In genomic region chrX:10021809-10022208, dm6 we compare ENCODE assay signal across 1 fruit fly cellular context.
TF ChIP-seq lines count a peak whose summit lies in the region.

No protein-coding gene starts in this region.

TF ChIP-seq in whole organism, prepupa, 60 proteins besides CTCF, POLR2A, EP300 and RAD21 (continued from another document):
- TF ChIP-seq Gug (GFP tag; IDR thresholded peaks at IDR 0.05; lab: Robert Waterston, UW): no peak
- TF ChIP-seq CG6808 (GFP tag; optimal IDR thresholded peaks at IDR 0.05; lab: Kevin White, UChicago): peak; percentile 38
- peak; percentile 55 for TF ChIP-seq CG6854 (GFP tag; optimal IDR thresholded peaks at IDR 0.05; lab: Kevin White, UChicago)
- TF ChIP-seq CG1621 (tag; optimal IDR thresholded peaks at IDR 0.05; lab: Kevin White, UChicago): no peak
- no peak for TF ChIP-seq spab (GFP tag; optimal IDR thresholded peaks at IDR 0.05; lab: Kevin White, UChicago)
- peak; percentile 48 for TF ChIP-seq net (GFP tag; optimal IDR thresholded peaks at IDR 0.05; lab: Kevin White, UChicago)
- TF ChIP-seq Smox (GFP tag; optimal IDR thresholded peaks at IDR 0.05; lab: Kevin White, UChicago): no peak
- TF ChIP-seq dsx (GFP tag; optimal IDR thresholded peaks at IDR 0.05; lab: Kevin White, UChicago; ENCODE audit: poor library complexity, severe bottlenecking): no peak
- TF ChIP-seq Hr38 (GFP tag; optimal IDR thresholded peaks at IDR 0.05; lab: Kevin White, UChicago): no peak
- TF ChIP-seq Hr39 (GFP tag; optimal IDR thresholded peaks at IDR 0.05; lab: Kevin White, UChicago): no peak
- TF ChIP-seq CG8632 (GFP tag; optimal IDR thresholded peaks at IDR 0.05; lab: Kevin White, UChicago): peak; percentile 35
- no peak for TF ChIP-seq fd85E (GFP tag; optimal IDR thresholded peaks at IDR 0.05; lab: Kevin White, UChicago)
- no peak for TF ChIP-seq CG4318 (GFP tag; optimal IDR thresholded peaks at IDR 0.05; lab: Kevin White, UChicago)
- peak; percentile 53 for TF ChIP-seq Sox102F (GFP tag; optimal IDR thresholded peaks at IDR 0.05; lab: Kevin White, UChicago)
- TF ChIP-seq eg (GFP tag; IDR thresholded peaks at IDR 0.05; lab: Robert Waterston, UW): peak; percentile 61
- peak; percentile 38 for TF ChIP-seq CG34406 (GFP tag; optimal IDR thresholded peaks at IDR 0.05; lab: Kevin White, UChicago)
- peak; percentile 32 for TF ChIP-seq CG7368 (GFP tag; optimal IDR thresholded peaks at IDR 0.05; lab: Kevin White, UChicago)
- no peak for TF ChIP-seq CG8319 (GFP tag; optimal IDR thresholded peaks at IDR 0.05; lab: Kevin White, UChicago)
- no peak for TF ChIP-seq Sox14 (GFP tag; optimal IDR thresholded peaks at IDR 0.05; lab: Kevin White, UChicago)
- TF ChIP-seq Met (GFP tag; optimal IDR thresholded peaks at IDR 0.05; lab: Kevin White, UChicago): peak; percentile 34
- no peak for TF ChIP-seq Sox15 (GFP tag; optimal IDR thresholded peaks at IDR 0.05; lab: Kevin White, UChicago)
- no peak for TF ChIP-seq CG11294 (GFP tag; IDR thresholded peaks at IDR 0.05; lab: Robert Waterston, UW)
- TF ChIP-seq Eip75B (GFP tag; optimal IDR thresholded peaks at IDR 0.05; lab: Kevin White, UChicago): peak; percentile 0
- TF ChIP-seq lz (GFP tag; optimal IDR thresholded peaks at IDR 0.05; lab: Kevin White, UChicago): no peak
- no peak for TF ChIP-seq Ets96B (tag; optimal IDR thresholded peaks at IDR 0.05; lab: Kevin White, UChicago)
- peak; percentile 46; the same call in 1 of the 3 replicates for TF ChIP-seq CG8119 (GFP tag; IDR thresholded peaks at IDR 0.05; lab: Robert Waterston, UW)
- peak; percentile 55; the same call in 2 of the 3 replicates for TF ChIP-seq CG6163 (GFP tag; IDR thresholded peaks at IDR 0.05; lab: Robert Waterston, UW)
- no peak for TF ChIP-seq CG10631 (GFP tag; optimal IDR thresholded peaks at IDR 0.05; lab: Kevin White, UChicago)
- TF ChIP-seq CG10669 (GFP tag; optimal IDR thresholded peaks at IDR 0.05; lab: Kevin White, UChicago): peak; percentile 12
- TF ChIP-seq Blimp-1 (GFP tag; optimal IDR thresholded peaks at IDR 0.05; lab: Kevin White, UChicago): peak; percentile 45
- no peak for TF ChIP-seq salr (GFP tag; optimal IDR thresholded peaks at IDR 0.05; lab: Kevin White, UChicago)
- no peak for TF ChIP-seq Ets21C (GFP tag; optimal IDR thresholded peaks at IDR 0.05; lab: Kevin White, UChicago)
- TF ChIP-seq Eip78C (GFP tag; lab: Kevin White, UChicago): peak; percentile 80
